Fruit fly (Drosophila melanogaster): ENCODE measurements around the gene Sry-delta.

DNA sequence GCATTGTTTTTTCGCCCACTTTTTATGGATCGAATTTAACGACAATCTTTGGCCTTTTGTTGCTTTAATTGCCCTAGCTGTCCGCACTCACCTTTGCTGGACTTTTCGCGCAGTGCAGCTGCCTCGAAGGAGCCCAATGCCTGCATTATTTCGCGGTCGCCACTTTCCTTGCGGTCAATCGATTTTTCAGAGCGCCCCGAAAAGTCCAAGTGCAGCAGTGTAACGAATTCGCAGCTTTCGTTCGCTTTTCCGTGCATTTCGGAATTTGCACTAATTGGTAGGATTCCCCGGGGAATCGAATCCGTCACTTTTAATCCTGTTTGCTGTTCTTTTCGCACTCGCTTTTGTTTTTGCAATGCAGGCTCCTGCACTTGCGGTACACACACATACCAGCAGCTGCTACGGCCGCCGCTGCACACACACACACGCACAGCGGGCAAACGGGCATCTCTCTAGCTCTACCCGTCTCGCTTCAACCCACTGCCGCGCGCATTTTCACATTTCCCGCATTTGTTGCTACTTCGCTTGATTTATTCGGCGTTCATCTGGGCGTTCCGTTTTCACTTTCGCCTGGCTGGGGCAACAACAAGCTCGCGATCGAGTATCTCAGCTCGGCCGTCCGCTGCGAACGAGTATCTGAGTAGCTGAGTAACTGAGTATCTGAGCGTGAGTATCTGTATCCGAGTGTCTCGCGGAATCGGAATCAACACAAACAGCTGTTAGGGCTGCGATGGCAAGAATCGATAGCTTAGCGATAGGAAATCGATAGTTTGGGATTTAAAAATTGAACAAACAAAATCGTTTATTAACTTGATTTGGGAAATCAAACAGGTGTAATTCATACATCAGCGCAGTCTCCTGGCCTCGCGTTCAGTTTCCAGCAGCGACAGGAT, 21.3 kb upstream of the Sry-delta start, which contains the start of gene Mgat2:
- TF ChIP-seq CG3919 (GFP tag; optimal IDR thresholded peaks at IDR 0.05) (no peak), CG8632 (GFP tag; optimal IDR thresholded peaks at IDR 0.05) (no peak), CG8119 (GFP tag; IDR thresholded peaks at IDR 0.05) (peak; percentile 63; the same call in 2 of the 3 replicates), acj6 (GFP tag; optimal IDR thresholded peaks at IDR 0.05) (no peak), CG4318 (GFP tag; optimal IDR thresholded peaks at IDR 0.05) (no peak), CG7368 (GFP tag; optimal IDR thresholded peaks at IDR 0.05) (no peak), Lpt (GFP tag; optimal IDR thresholded peaks at IDR 0.05) (peak; percentile 68), ss (GFP tag; optimal IDR thresholded peaks at IDR 0.05) (no peak), CG34406 (GFP tag; optimal IDR thresholded peaks at IDR 0.05) (peak; percentile 4), Ets21C (GFP tag; optimal IDR thresholded peaks at IDR 0.05) (no peak), vri (GFP tag; optimal IDR thresholded peaks at IDR 0.05) (no peak), Gug (GFP tag; IDR thresholded peaks at IDR 0.05) (no peak), fkh (GFP tag; optimal IDR thresholded peaks at IDR 0.05) (no peak)

Data from whole organism, prepupa.